Fruit fly (Drosophila melanogaster) whole organism, embryonic: ENCODE data around the gene CG42324.

ENCODE experiments used
- Bdp1 ChIP-seq: fragments of 200-800 bp; sonication (Bioruptor generic); optimal IDR thresholded peaks from 3 replicates; lab custom pipeline; 2016; ENCODE audit warnings: missing biosample characterization, missing genetic modification characterization
- BtbVII ChIP-seq: fragments of 200-800 bp; sonication (Bioruptor generic); optimal IDR thresholded peaks from 3 replicates; lab custom pipeline; 2017; ENCODE audit warnings: missing biosample characterization, mild to moderate bottlenecking, missing genetic modification characterization
- Bteb2 ChIP-seq: fragments of 200-800 bp; sonication (Bioruptor generic); optimal IDR thresholded peaks from 2 replicates; lab custom pipeline; 2016; ENCODE audit warnings: missing biosample characterization, missing genetic modification characterization
- CG14014 ChIP-seq: fragments of 200-800 bp; sonication (Bioruptor generic); IDR thresholded peaks from 2 replicates; pipeline ENCODE4 v1.3.6; 2022; ENCODE audit warnings: missing biosample characterization, missing genetic modification characterization
- CG15269 ChIP-seq: fragments of 200-800 bp; sonication (Bioruptor generic); optimal IDR thresholded peaks from 2 replicates; lab custom pipeline; 2018; ENCODE audit warnings: missing biosample characterization, mild to moderate bottlenecking, missing genetic modification characterization, moderate library complexity
- CG17568 ChIP-seq: fragments of 200-800 bp; sonication (Bioruptor generic); optimal IDR thresholded peaks from 2 replicates; lab custom pipeline; 2018; ENCODE audit warnings: missing biosample characterization, mild to moderate bottlenecking, missing genetic modification characterization, moderate library complexity
- CG1792 ChIP-seq: fragments of 200-800 bp; sonication (Bioruptor generic); optimal IDR thresholded peaks from 2 replicates; lab custom pipeline; 2016; ENCODE audit warnings: missing biosample characterization, missing genetic modification characterization
- CG2116 ChIP-seq: fragments of 200-800 bp; sonication (Bioruptor generic); optimal IDR thresholded peaks from 3 replicates; lab custom pipeline; 2018; ENCODE audit warnings: missing biosample characterization, mild to moderate bottlenecking, missing genetic modification characterization
- CG2875 ChIP-seq: fragments of 200-800 bp; sonication (Bioruptor generic); optimal IDR thresholded peaks from 2 replicates; lab custom pipeline; 2017; ENCODE audit warnings: missing biosample characterization, mild to moderate bottlenecking, missing genetic modification characterization, missing genetic modification reagents
- CG30020 ChIP-seq: fragments of 200-800 bp; optimal IDR thresholded peaks from 2 replicates; lab custom pipeline; 2019; ENCODE audit warnings: missing biosample characterization, mild to moderate bottlenecking, missing genetic modification characterization, moderate library complexity
- CG34376 ChIP-seq: fragments of 200-800 bp; sonication (Bioruptor generic); optimal IDR thresholded peaks from 2 replicates; lab custom pipeline; 2018; ENCODE audit warnings: missing biosample characterization, mild to moderate bottlenecking, missing genetic modification characterization
- CG34422 ChIP-seq: fragments of 200-800 bp; sonication (Bioruptor generic); IDR thresholded peaks from 3 replicates; pipeline ENCODE4 v1.3.6; 2022; ENCODE audit warnings: missing biosample characterization, missing genetic modification characterization
- CG3838 ChIP-seq: fragments of 200-800 bp; sonication (Bioruptor generic); optimal IDR thresholded peaks from 3 replicates; lab custom pipeline; 2016; ENCODE audit warnings: missing biosample characterization, missing genetic modification characterization
- CG3847 ChIP-seq: fragments of 200-800 bp; sonication (Bioruptor generic); IDR thresholded peaks from 2 replicates; pipeline ENCODE4 v1.3.6; 2022; ENCODE audit warnings: missing biosample characterization, missing genetic modification characterization
- CG5953 ChIP-seq: fragments of 200-800 bp; sonication (Bioruptor generic); IDR thresholded peaks from 2 replicates; pipeline ENCODE4 v1.3.6; 2022; ENCODE audit warnings: missing biosample characterization, missing genetic modification characterization
- CG6272 ChIP-seq: fragments of 200-800 bp; sonication (Bioruptor generic); IDR thresholded peaks from 2 replicates; pipeline ENCODE4 v1.3.6; 2022; ENCODE audit warnings: missing biosample characterization, missing genetic modification characterization
- CG7556 ChIP-seq: fragments of 200-800 bp; sonication (Bioruptor generic); optimal IDR thresholded peaks from 2 replicates; lab custom pipeline; 2017; ENCODE audit warnings: missing biosample characterization, mild to moderate bottlenecking, missing genetic modification characterization
- CG7963 ChIP-seq: fragments of 200-800 bp; sonication (Bioruptor generic); IDR thresholded peaks from 3 replicates; pipeline ENCODE4 v1.3.6; 2022; ENCODE audit warnings: missing biosample characterization, missing genetic modification characterization; ENCODE audit not compliant: partially characterized antibody
- CG8089 ChIP-seq: fragments of 200-800 bp; sonication (Bioruptor generic); optimal IDR thresholded peaks from 3 replicates; lab custom pipeline; 2016; ENCODE audit warnings: missing biosample characterization, missing genetic modification characterization
- CG8944 ChIP-seq: fragments of 200-800 bp; sonication (Bioruptor generic); optimal IDR thresholded peaks from 3 replicates; lab custom pipeline; 2016; ENCODE audit warnings: missing biosample characterization, missing genetic modification characterization
- CG9797 ChIP-seq: fragments of 200-800 bp; sonication (Bioruptor generic); optimal IDR thresholded peaks from 3 replicates; lab custom pipeline; 2018; ENCODE audit warnings: missing biosample characterization, mild to moderate bottlenecking, missing genetic modification characterization
- CG9932 ChIP-seq: fragments of 200-800 bp; sonication (Bioruptor generic); IDR thresholded peaks from 2 replicates; pipeline ENCODE4 v1.3.6; 2022; ENCODE audit warnings: missing biosample characterization, missing genetic modification characterization
- Chrac-16 ChIP-seq: fragments of 200-800 bp; sonication (Bioruptor generic); optimal IDR thresholded peaks from 3 replicates; lab custom pipeline; 2016; ENCODE audit warnings: missing biosample characterization, missing genetic modification characterization
- CrebB ChIP-seq: fragments of 200-800 bp; sonication (Bioruptor generic); optimal IDR thresholded peaks from 3 replicates; lab custom pipeline; 2018; ENCODE audit warnings: missing biosample characterization, mild to moderate bottlenecking, missing genetic modification characterization
- Dbx ChIP-seq: fragments of 200-800 bp; sonication (Bioruptor generic); IDR thresholded peaks from 3 replicates; pipeline ENCODE4 v1.3.6; 2022; ENCODE audit warnings: missing biosample characterization, missing genetic modification characterization
- Deaf1 ChIP-seq: fragments of 200-800 bp; optimal IDR thresholded peaks from 3 replicates; lab custom pipeline; 2019; ENCODE audit warnings: missing biosample characterization, mild to moderate bottlenecking, missing genetic modification characterization, moderate library complexity
- Hey ChIP-seq: fragments of 200-800 bp; sonication (Bioruptor generic); optimal IDR thresholded peaks from 3 replicates; lab custom pipeline; 2018; ENCODE audit warnings: missing biosample characterization, mild to moderate bottlenecking, missing genetic modification characterization
- Hmr ChIP-seq: fragments of 200-800 bp; sonication (Bioruptor generic); optimal IDR thresholded peaks from 3 replicates; lab custom pipeline; 2017; ENCODE audit warnings: mild to moderate bottlenecking, missing biosample characterization, missing genetic modification reagents, missing genetic modification characterization
- Lpt ChIP-seq: fragments of >200 bp; optimal IDR thresholded peaks from 2 replicates; lab custom pipeline; 2018; ENCODE audit warnings: missing biosample characterization, missing genetic modification characterization
- NC2α ChIP-seq: fragments of 200-800 bp; sonication (Bioruptor generic); optimal IDR thresholded peaks from 2 replicates; lab custom pipeline; 2016; ENCODE audit warnings: missing biosample characterization, missing genetic modification characterization
- Nf-YA ChIP-seq: fragments of 200-800 bp; sonication (Bioruptor generic); IDR thresholded peaks from 2 replicates; pipeline ENCODE4 v1.3.6; 2022; ENCODE audit warnings: missing biosample characterization, missing genetic modification characterization
- Rx ChIP-seq: fragments of 200-800 bp; sonication (Bioruptor generic); IDR thresholded peaks from 2 replicates; pipeline ENCODE4 v1.3.6; 2022; ENCODE audit warnings: missing biosample characterization, missing genetic modification characterization
- Spps ChIP-seq: fragments of 200-800 bp; sonication (Bioruptor generic); optimal IDR thresholded peaks from 2 replicates; lab custom pipeline; 2018; ENCODE audit warnings: missing biosample characterization, mild to moderate bottlenecking, missing genetic modification characterization
- Usf ChIP-seq: fragments of 200-800 bp; sonication (Bioruptor generic); optimal IDR thresholded peaks from 2 replicates; lab custom pipeline; 2017; ENCODE audit warnings: missing genotype, missing biosample characterization, missing genetic modification characterization
- Vsx1 ChIP-seq: fragments of 200-800 bp; sonication (Bioruptor generic); optimal IDR thresholded peaks from 2 replicates; lab custom pipeline; 2017; ENCODE audit warnings: missing biosample characterization, mild to moderate bottlenecking, missing genetic modification characterization, missing genetic modification reagents
- cato ChIP-seq: fragments of 200-800 bp; sonication (Bioruptor generic); optimal IDR thresholded peaks from 2 replicates; lab custom pipeline; 2016; ENCODE audit warnings: missing biosample characterization, missing genetic modification characterization, borderline replicate concordance
- croc ChIP-seq: fragments of 200-800 bp; sonication (Bioruptor generic); conservative IDR thresholded peaks from 3 replicates; pipeline ENCODE4 v1.3.6; 2022; ENCODE audit warnings: missing biosample characterization, missing genetic modification characterization
- crp ChIP-seq, 2 experiments: fragments of 200-800 bp; sonication (Bioruptor generic); optimal IDR thresholded peaks; 2 replicates in 1 of 2; 3 replicates in 1 of 2; lab custom pipeline; 2017; ENCODE audit warnings: missing biosample characterization in 2 of 2, missing genetic modification characterization in 2 of 2, mild to moderate bottlenecking in 1 of 2, moderate library complexity in 1 of 2
- gcm ChIP-seq: fragments of 200-800 bp; sonication (Bioruptor generic); optimal IDR thresholded peaks from 2 replicates; lab custom pipeline; 2019; ENCODE audit warnings: missing biosample characterization, mild to moderate bottlenecking, missing genetic modification characterization, moderate library complexity
- gro ChIP-seq: fragments of 200-800 bp; sonication (Bioruptor generic); optimal IDR thresholded peaks from 2 replicates; lab custom pipeline; 2016; ENCODE audit warnings: missing biosample characterization, missing genetic modification characterization
- jigr1 ChIP-seq: fragments of 200-800 bp; sonication (Bioruptor generic); IDR thresholded peaks from 3 replicates; pipeline ENCODE4 v1.3.6; 2022; ENCODE audit warnings: missing biosample characterization, missing genetic modification characterization
- mirr ChIP-seq: fragments of 200-800 bp; sonication (Bioruptor generic); optimal IDR thresholded peaks from 3 replicates; lab custom pipeline; 2018; ENCODE audit warnings: missing biosample characterization, mild to moderate bottlenecking, missing genetic modification characterization
- pfk ChIP-seq: fragments of 200-800 bp; sonication (Bioruptor generic); optimal IDR thresholded peaks from 2 replicates; lab custom pipeline; 2018; ENCODE audit warnings: missing biosample characterization, mild to moderate bottlenecking, missing genetic modification characterization, moderate library complexity
- ranshi ChIP-seq: fragments of 200-800 bp; sonication (Bioruptor generic); IDR thresholded peaks from 2 replicates; pipeline ENCODE4 v1.3.6; 2022; ENCODE audit warnings: missing biosample characterization, missing genetic modification characterization
- sna ChIP-seq: fragments of 200-800 bp; sonication (Bioruptor generic); IDR thresholded peaks from 2 replicates; pipeline ENCODE4 v1.3.6; 2022; ENCODE audit warnings: missing biosample characterization, missing genetic modification characterization; ENCODE audit not compliant: partially characterized antibody
- sob ChIP-seq: fragments of 200-800 bp; sonication (Bioruptor generic); IDR thresholded peaks from 2 replicates; pipeline ENCODE4 v1.3.6; 2022; ENCODE audit warnings: missing biosample characterization, missing genetic modification characterization
- tna ChIP-seq: fragments of 200-800 bp; sonication (Bioruptor generic); IDR thresholded peaks from 2 replicates; pipeline ENCODE4 v1.3.6; 2022; ENCODE audit warnings: missing biosample characterization, missing genetic modification characterization; ENCODE audit not compliant: partially characterized antibody
- unpg ChIP-seq: fragments of 200-800 bp; sonication (Bioruptor generic); optimal IDR thresholded peaks from 3 replicates; lab custom pipeline; 2018; ENCODE audit warnings: missing biosample characterization, mild to moderate bottlenecking, missing genetic modification characterization, moderate library complexity
- z ChIP-seq: fragments of 200-800 bp; sonication (Bioruptor generic); IDR thresholded peaks from 3 replicates; pipeline ENCODE4 v1.3.6; 2022; ENCODE audit warnings: missing biosample characterization, missing genetic modification characterization
- zen2 ChIP-seq: fragments of 200-800 bp; sonication (Bioruptor generic); IDR thresholded peaks from 3 replicates; pipeline ENCODE4 v1.3.6; 2022; ENCODE audit warnings: missing biosample characterization, missing genetic modification characterization; ENCODE audit not compliant: partially characterized antibody
- zfh1 ChIP-seq: fragments of 200-800 bp; sonication (Bioruptor generic); IDR thresholded peaks from 3 replicates; pipeline ENCODE4 v1.3.6; 2022; ENCODE audit warnings: missing biosample characterization, missing genetic modification characterization

The CG42324 gene

dm6 chr3L:3517894-3518293, 45.6 kb downstream of the CG42324 start (continued):
- peak; percentile 3 for TF ChIP-seq CG9797 (GFP tag; lab: Kevin White, UChicago)
- TF ChIP-seq CG2875 (GFP tag; lab: Kevin White, UChicago): peak; percentile 77
- TF ChIP-seq unpg: peak; percentile 87
- peak; percentile 34; the same call in 1 of the 3 replicates for TF ChIP-seq croc (GFP tag; lab: Robert Waterston, UW)
- peak; percentile 89 for TF ChIP-seq gro (GFP tag; lab: Kevin White, UChicago)
- peak; percentile 90 for TF ChIP-seq CG7556 (GFP tag; lab: Kevin White, UChicago)
- peak; percentile 73 for TF ChIP-seq CG17568 (GFP tag; lab: Kevin White, UChicago)
- peak; percentile 81 for TF ChIP-seq Bteb2 (GFP tag; lab: Kevin White, UChicago)
- peak in 1 of 2 experiments; percentile 40 for TF ChIP-seq crp (GFP tag; optimal IDR thresholded peaks at IDR 0.05; lab: Kevin White, UChicago)
- TF ChIP-seq Bdp1 (GFP tag; lab: Kevin White, UChicago): peak; percentile 64
- peak; percentile 71 for TF ChIP-seq Rx (GFP tag; lab: Robert Waterston, UW)
- peak; percentile 68 for TF ChIP-seq NC2α (GFP tag; lab: Kevin White, UChicago)
- TF ChIP-seq Nf-YA: peak; percentile 94
- TF ChIP-seq CG6272 (GFP tag; lab: Robert Waterston, UW): peak; percentile 86
- TF ChIP-seq CG15269: peak; percentile 95
- TF ChIP-seq jigr1: peak; percentile 82
- peak; percentile 79; the same call in 2 of the 3 replicates for TF ChIP-seq zfh1 (GFP tag; lab: Robert Waterston, UW)
- TF ChIP-seq gcm: peak; percentile 79
- TF ChIP-seq CG5953 (GFP tag; lab: Robert Waterston, UW): peak; percentile 95
- peak; percentile 62 for TF ChIP-seq CG34376
- peak; percentile 84 for TF ChIP-seq Chrac-16 (GFP tag; lab: Kevin White, UChicago)
- no peak for TF ChIP-seq Lpt (GFP tag; lab: Kevin White, UChicago)
- peak; percentile 51 for TF ChIP-seq CG2116 (GFP tag; lab: Kevin White, UChicago)
- peak; percentile 87 for TF ChIP-seq Hmr (GFP tag; lab: Kevin White, UChicago)
- no peak for TF ChIP-seq sna (GFP tag; lab: Robert Waterston, UW)
- TF ChIP-seq z (GFP tag; lab: Robert Waterston, UW): peak; percentile 57; the same call in 1 of the 3 replicates
- TF ChIP-seq pfk: no peak
- TF ChIP-seq tna (GFP tag; lab: Robert Waterston, UW): no peak; the same call in 1 of the 2 replicates
- TF ChIP-seq CG3838 (GFP tag; lab: Kevin White, UChicago): peak; percentile 63
- peak; percentile 49 for TF ChIP-seq Spps (tag; lab: Kevin White, UChicago)
- TF ChIP-seq CG34422 (GFP tag; lab: Robert Waterston, UW): peak; percentile 94
- peak; percentile 82 for TF ChIP-seq CrebB (tag; lab: Kevin White, UChicago)
- TF ChIP-seq zen2 (GFP tag; lab: Robert Waterston, UW): no peak
- TF ChIP-seq Deaf1: peak; percentile 58
- peak; percentile 97 for TF ChIP-seq ranshi (GFP tag; lab: Robert Waterston, UW)
- peak; percentile 32 for TF ChIP-seq Hey (tag; lab: Kevin White, UChicago)
- TF ChIP-seq Usf: peak; percentile 68
- peak; percentile 92 for TF ChIP-seq sob (GFP tag; lab: Robert Waterston, UW)
- peak; percentile 38 for TF ChIP-seq mirr (GFP tag; lab: Kevin White, UChicago)
- peak; percentile 65 for TF ChIP-seq Vsx1 (GFP tag; lab: Kevin White, UChicago)
- no peak for TF ChIP-seq CG7963 (GFP tag; lab: Robert Waterston, UW)
- TF ChIP-seq CG9932 (GFP tag; lab: Robert Waterston, UW): peak; percentile 94
- TF ChIP-seq BtbVII (GFP tag; lab: Kevin White, UChicago): peak; percentile 80
- peak; percentile 81 for TF ChIP-seq CG1792 (GFP tag; lab: Kevin White, UChicago)
- TF ChIP-seq CG14014: peak; percentile 97
- TF ChIP-seq Dbx (GFP tag; lab: Robert Waterston, UW): peak; percentile 94
- peak; percentile 78 for TF ChIP-seq CG8089 (GFP tag; lab: Kevin White, UChicago)
- TF ChIP-seq cato (GFP tag; lab: Kevin White, UChicago): peak; percentile 81
- peak; percentile 96 for TF ChIP-seq CG3847 (GFP tag; lab: Robert Waterston, UW)
- peak; percentile 45 for TF ChIP-seq CG30020 (tag; lab: Kevin White, UChicago)
- TF ChIP-seq CG8944: peak; percentile 90
